Worm (Caenorhabditis elegans): ENCODE results near the gene arrd-19.

arrd-19 gene

ce11 chrV:3297764-3298163, 17.6 kb downstream of the arrd-19 start, which contains the start of gene srx-122:
TSS of gene srx-122 (minus strand) at chrV:3297864.
- no peak for TF ChIP-seq ztf-4 (tag; optimal IDR thresholded peaks at IDR 0.05)
- no peak for TF ChIP-seq lsy-2 (tag; optimal IDR thresholded peaks at IDR 0.05)
- no peak for TF ChIP-seq mdl-1 (tag; optimal IDR thresholded peaks at IDR 0.05)
- TF ChIP-seq nhr-12 (tag; optimal IDR thresholded peaks at IDR 0.05) = no peak
- TF ChIP-seq sem-4 (tag; optimal IDR thresholded peaks at IDR 0.05) = no peak
- no peak for TF ChIP-seq ceh-82 (tag; optimal IDR thresholded peaks at IDR 0.05)
- no peak for TF ChIP-seq nhr-25 (tag; optimal IDR thresholded peaks at IDR 0.05)
- no peak for TF ChIP-seq nhr-129 (tag; optimal IDR thresholded peaks at IDR 0.05)
- no peak for TF ChIP-seq snpc-4 (tag; optimal IDR thresholded peaks at IDR 0.05)
- TF ChIP-seq lin-11 (tag; optimal IDR thresholded peaks at IDR 0.05) = no peak
- no peak for TF ChIP-seq gmeb-1 (tag; optimal IDR thresholded peaks at IDR 0.05)
- no peak for TF ChIP-seq nhr-10 (tag; optimal IDR thresholded peaks at IDR 0.05)
- TF ChIP-seq dmd-4 (tag; optimal IDR thresholded peaks at IDR 0.05) = no peak
- TF ChIP-seq skn-1 (tag; optimal IDR thresholded peaks at IDR 0.05) = no peak
- no peak for TF ChIP-seq egl-27 (tag; optimal IDR thresholded peaks at IDR 0.05)

ce11 chrV:3295368-3295767, 19.9 kb downstream of the arrd-19 start:
- TF ChIP-seq Y55F3AM.14 (GFP tag; optimal IDR thresholded peaks at IDR 0.05) (no peak), sma-3 (GFP tag; optimal IDR thresholded peaks at IDR 0.05) (no peak), mdl-1 (tag; optimal IDR thresholded peaks at IDR 0.05) (no peak), ztf-1 (GFP tag; conservative IDR thresholded peaks at IDR 0.05) (no peak), C34F6.9 (tag; optimal IDR thresholded peaks at IDR 0.05) (no peak), ztf-4 (tag; optimal IDR thresholded peaks at IDR 0.05) (no peak), crh-2 (tag; optimal IDR thresholded peaks at IDR 0.05) (no peak), nhr-25 (tag; optimal IDR thresholded peaks at IDR 0.05) (no peak), F13H6.1 (tag; optimal IDR thresholded peaks at IDR 0.05) (no peak), blmp-1 (tag; optimal IDR thresholded peaks at IDR 0.05; ENCODE audit: insufficient read depth) (no peak), lin-11 (tag; optimal IDR thresholded peaks at IDR 0.05) (no peak), nhr-237 (tag; optimal IDR thresholded peaks at IDR 0.05) (no peak), nhr-6 (tag; optimal IDR thresholded peaks at IDR 0.05) (no peak)

ce11 chrV:3289267-3289666, 26.0 kb downstream of the arrd-19 start, which contains the start of gene F35F10.6:
TSS of gene F35F10.6 (minus strand) at chrV:3289367.
- TF ChIP-seq C34F6.9 (tag; optimal IDR thresholded peaks at IDR 0.05) (no peak), ZK546.5 (tag; optimal IDR thresholded peaks at IDR 0.05) (no peak), nhr-25 (tag; optimal IDR thresholded peaks at IDR 0.05) (no peak), nhr-11 (tag; optimal IDR thresholded peaks at IDR 0.05) (no peak)

- TF ChIP-seq ztf-11 (tag; optimal IDR thresholded peaks at IDR 0.05) (no peak), nhr-129 (tag; optimal IDR thresholded peaks at IDR 0.05) (no peak), lin-39 (tag; optimal IDR thresholded peaks at IDR 0.05) (no peak), ceh-16 (tag; optimal IDR thresholded peaks at IDR 0.05) (no peak), skn-1 (tag; optimal IDR thresholded peaks at IDR 0.05) (no peak)
These were observed 27.2 kb downstream of the arrd-19 start for ce11 chrV:3288134-3288533.

ce11 chrV:3287330-3287729, 28.0 kb downstream of the arrd-19 start, which contains the start of gene F35F10.7:
TSS of gene F35F10.7 (minus strand) at chrV:3287430.
- TF ChIP-seq lin-39 (tag; optimal IDR thresholded peaks at IDR 0.05) (no peak), ceh-82 (tag; optimal IDR thresholded peaks at IDR 0.05) (no peak), F13H6.1 (tag; optimal IDR thresholded peaks at IDR 0.05) (no peak), alr-1 (tag; optimal IDR thresholded peaks at IDR 0.05) (no peak), R02D3.7 (tag; optimal IDR thresholded peaks at IDR 0.05) (no peak), zag-1 (tag; optimal IDR thresholded peaks at IDR 0.05) (no peak), nhr-25 (tag; optimal IDR thresholded peaks at IDR 0.05) (no peak), blmp-1 (tag; optimal IDR thresholded peaks at IDR 0.05; ENCODE audit: insufficient read depth) (no peak), ama-1 (optimal IDR thresholded peaks at IDR 0.05) (no peak), nhr-12 (tag; optimal IDR thresholded peaks at IDR 0.05) (no peak), sem-4 (tag; optimal IDR thresholded peaks at IDR 0.05) (no peak), nhr-21 (tag; optimal IDR thresholded peaks at IDR 0.05) (no peak), crh-2 (tag; optimal IDR thresholded peaks at IDR 0.05) (no peak), ztf-4 (tag; optimal IDR thresholded peaks at IDR 0.05) (no peak)

- TF ChIP-seq mdl-1 (tag; optimal IDR thresholded peaks at IDR 0.05) (no peak), elt-1 (tag; optimal IDR thresholded peaks at IDR 0.05) (no peak), lin-39 (tag; optimal IDR thresholded peaks at IDR 0.05) (no peak), ztf-1 (GFP tag; conservative IDR thresholded peaks at IDR 0.05) (no peak), fos-1 (tag; optimal IDR thresholded peaks at IDR 0.05) (no peak), sma-3 (GFP tag; optimal IDR thresholded peaks at IDR 0.05) (no peak), blmp-1 (tag; optimal IDR thresholded peaks at IDR 0.05; ENCODE audit: insufficient read depth) (no peak), lin-13 (GFP tag; optimal IDR thresholded peaks at IDR 0.05) (no peak), snpc-4 (tag; optimal IDR thresholded peaks at IDR 0.05) (no peak), ZK546.5 (tag; optimal IDR thresholded peaks at IDR 0.05) (no peak), ztf-11 (tag; optimal IDR thresholded peaks at IDR 0.05) (no peak), crh-2 (tag; optimal IDR thresholded peaks at IDR 0.05) (no peak)
These were observed 30.7 kb downstream of the arrd-19 start, which contains the start of gene F35F10.5 for ce11 chrV:3284629-3285028. TSS of gene F35F10.5 (plus strand) at chrV:3284929.

All from whole organism, L2 larva.